Fruit fly (Drosophila melanogaster): ENCODE measurements around the gene Dad.

Dad gene

dm6 chr3R:17079859-17080255 is 26.1 kb downstream of the Dad start, which contains the start of the genes Keap1 and kuk (continued):
- TF ChIP-seq Fer3 (tag; optimal IDR thresholded peaks at IDR 0.05) = peak; percentile 34
- TF ChIP-seq nerfin-2 (GFP tag; IDR thresholded peaks at IDR 0.05; ENCODE audit: partially characterized antibody) = no peak
- TF ChIP-seq al (GFP tag; IDR thresholded peaks at IDR 0.05) = peak; percentile 44; the same call in 1 of the 2 replicates
- TF ChIP-seq p53 (GFP tag; optimal IDR thresholded peaks at IDR 0.05) = no peak
- peak; percentile 24 for TF ChIP-seq CG9876 (GFP tag; optimal IDR thresholded peaks at IDR 0.05)
- peak; percentile 50; the same call in 2 of the 3 replicates for TF ChIP-seq row (GFP tag; IDR thresholded peaks at IDR 0.05)
- no peak for TF ChIP-seq CG3281 (GFP tag; optimal IDR thresholded peaks at IDR 0.05)
- peak; percentile 59 for TF ChIP-seq caup (GFP tag; optimal IDR thresholded peaks at IDR 0.05; ENCODE audit: severe bottlenecking)
- peak; percentile 49 for TF ChIP-seq Bteb2 (GFP tag; optimal IDR thresholded peaks at IDR 0.05)
- peak; percentile 5; the same call in 1 of the 2 replicates for TF ChIP-seq Rx (GFP tag; IDR thresholded peaks at IDR 0.05)
- no peak for TF ChIP-seq tll (GFP tag; optimal IDR thresholded peaks at IDR 0.05)
- TF ChIP-seq Vsx1 (GFP tag; optimal IDR thresholded peaks at IDR 0.05) = no peak
- TF ChIP-seq B-H1 (GFP tag; IDR thresholded peaks at IDR 0.05) = peak; percentile 13; the same call in 1 of the 3 replicates
- TF ChIP-seq bbx (GFP tag; IDR thresholded peaks at IDR 0.05; ENCODE audit: partially characterized antibody) = peak; percentile 77
- TF ChIP-seq ap (GFP tag; IDR thresholded peaks at IDR 0.05) = peak; percentile 42; the same call in 1 of the 2 replicates
- no peak for TF ChIP-seq CG7963 (GFP tag; IDR thresholded peaks at IDR 0.05; ENCODE audit: partially characterized antibody)
- no peak for TF ChIP-seq run (tag; optimal IDR thresholded peaks at IDR 0.05)
- peak; percentile 44 for TF ChIP-seq schlank (tag; optimal IDR thresholded peaks at IDR 0.05)
- peak; percentile 57 for TF ChIP-seq pho (GFP tag; optimal IDR thresholded peaks at IDR 0.05)
- no peak for TF ChIP-seq Optix (GFP tag; IDR thresholded peaks at IDR 0.05)
- peak; percentile 24 for TF ChIP-seq vfl (GFP tag; optimal IDR thresholded peaks at IDR 0.05)
- peak; percentile 69 for TF ChIP-seq CG10462 (GFP tag; optimal IDR thresholded peaks at IDR 0.05)
- no peak for TF ChIP-seq H15 (GFP tag; IDR thresholded peaks at IDR 0.05)
- TF ChIP-seq Xbp1 (GFP tag; optimal IDR thresholded peaks at IDR 0.05) = peak; percentile 71
- peak; percentile 49 for TF ChIP-seq CG12744 (GFP tag; optimal IDR thresholded peaks at IDR 0.05)
- no peak for TF ChIP-seq prd (optimal IDR thresholded peaks at IDR 0.05)
- TF ChIP-seq prd (GFP tag; IDR thresholded peaks at IDR 0.05) = peak; percentile 51; the same call in 1 of the 3 replicates
- TF ChIP-seq cad (GFP tag; optimal IDR thresholded peaks at IDR 0.05) = no peak
- peak; percentile 50; the same call in 1 of the 2 replicates for TF ChIP-seq NFAT (GFP tag; IDR thresholded peaks at IDR 0.05)
- peak; percentile 38; the same call in 1 of the 2 replicates for TF ChIP-seq CG17328 (GFP tag; IDR thresholded peaks at IDR 0.05)
- TF ChIP-seq BtbVII (GFP tag; optimal IDR thresholded peaks at IDR 0.05) = peak; percentile 22
- no peak for TF ChIP-seq CG6175 (GFP tag; IDR thresholded peaks at IDR 0.05)
- no peak for TF ChIP-seq CG4730 (GFP tag; IDR thresholded peaks at IDR 0.05)
- peak; percentile 82 for TF ChIP-seq CG14710 (tag; optimal IDR thresholded peaks at IDR 0.05)
- no peak for TF ChIP-seq CG16779 (GFP tag; IDR thresholded peaks at IDR 0.05)
- TF ChIP-seq TFAM (GFP tag; optimal IDR thresholded peaks at IDR 0.05) = no peak
- peak; percentile 50 for TF ChIP-seq az2 (GFP tag; optimal IDR thresholded peaks at IDR 0.05)
- TF ChIP-seq CG6689 (GFP tag; IDR thresholded peaks at IDR 0.05) = no peak
- peak; percentile 64 for TF ChIP-seq E2f2 (GFP tag; IDR thresholded peaks at IDR 0.05)
- TF ChIP-seq CG12219 (GFP tag; optimal IDR thresholded peaks at IDR 0.05) = no peak
- no peak for TF ChIP-seq HLH3B (GFP tag; IDR thresholded peaks at IDR 0.05)
- peak; percentile 63; the same call in 1 of the 3 replicates for TF ChIP-seq zfh1 (GFP tag; IDR thresholded peaks at IDR 0.05)
- TF ChIP-seq CG31388 (GFP tag; optimal IDR thresholded peaks at IDR 0.05) = no peak
- no peak for TF ChIP-seq Hey (tag; optimal IDR thresholded peaks at IDR 0.05)
- no peak for TF ChIP-seq Hmx (GFP tag; optimal IDR thresholded peaks at IDR 0.05)
- peak; percentile 45 for TF ChIP-seq CG11504 (tag; optimal IDR thresholded peaks at IDR 0.05)
- TF ChIP-seq fu2 (GFP tag; optimal IDR thresholded peaks at IDR 0.05) = peak; percentile 63
- peak; percentile 85 for TF ChIP-seq hkb (optimal IDR thresholded peaks at IDR 0.05)
- TF ChIP-seq hkb (GFP tag; IDR thresholded peaks at IDR 0.05) = peak; percentile 7; the same call in 1 of the 2 replicates
- TF ChIP-seq lbe (GFP tag; optimal IDR thresholded peaks at IDR 0.05) = peak; percentile 62
- no peak for TF ChIP-seq CG6813 (GFP tag; optimal IDR thresholded peaks at IDR 0.05)
- no peak for TF ChIP-seq twi (tag; optimal IDR thresholded peaks at IDR 0.05)

Measured in whole organism, embryonic.